Worm (Caenorhabditis elegans): Measurements from ENCODE around the gene snx-14.

ce11 chrII:13501575-13501974 lies 29.4 kb downstream of the snx-14 start, which contains the start of gene F45H10.5:
- TF ChIP-seq let-607 (tag; optimal IDR thresholded peaks at IDR 0.05) (no peak), snpc-4 (GFP tag; optimal IDR thresholded peaks at IDR 0.05) (no peak), snpc-4 (tag; optimal IDR thresholded peaks at IDR 0.05) (no peak), unc-130 (GFP tag; optimal IDR thresholded peaks at IDR 0.05) (no peak), F52B5.7 (tag; optimal IDR thresholded peaks at IDR 0.05) (no peak), Y53G8AR.9 (GFP tag; conservative IDR thresholded peaks at IDR 0.05) (no peak), ceh-91 (GFP tag; IDR thresholded peaks at IDR 0.05) (no peak), dox-1 (GFP tag; IDR thresholded peaks at IDR 0.05) (no peak), somi-1 (GFP tag; optimal IDR thresholded peaks at IDR 0.05) (no peak), lir-1 (GFP tag; conservative IDR thresholded peaks at IDR 0.05) (no peak), ets-4 (GFP tag; optimal IDR thresholded peaks at IDR 0.05) (no peak), dpl-1 (GFP tag; optimal IDR thresholded peaks at IDR 0.05) (no peak), lin-35 (GFP tag; optimal IDR thresholded peaks at IDR 0.05) (no peak), tlf-1 (GFP tag; optimal IDR thresholded peaks at IDR 0.05) (no peak)
